Worm (Caenorhabditis elegans) whole organism, L3 larva: ENCODE measurements around the gene T05B9.1.

Experiments
- R02D3.7 ChIP-seq: fragments of 150-350 bp; optimal IDR thresholded peaks from 2 replicates; lab custom pipeline; 2014; ENCODE audit warnings: missing biosample characterization, missing genetic modification characterization
- ZK546.5 ChIP-seq: sonication (generic microtip); optimal IDR thresholded peaks from 2 replicates; lab custom pipeline; 2017; ENCODE audit warnings: missing biosample characterization, missing genetic modification characterization
- aly-2 ChIP-seq: fragments of 150-350 bp; optimal IDR thresholded peaks from 2 replicates; lab custom pipeline; 2014; ENCODE audit warnings: missing biosample characterization, missing genetic modification characterization
- ama-1 ChIP-seq: fragments of 150-350 bp; optimal IDR thresholded peaks from 2 replicates; lab custom pipeline; 2018
- ceh-16 ChIP-seq: sonication (generic microtip); optimal IDR thresholded peaks from 2 replicates; lab custom pipeline; 2017; ENCODE audit warnings: missing biosample characterization, missing genetic modification characterization
- ceh-28 ChIP-seq: fragments of 150-350 bp; optimal IDR thresholded peaks from 2 replicates; lab custom pipeline; 2014; ENCODE audit warnings: missing biosample characterization, missing genetic modification reagents, missing genetic modification characterization
- ceh-82 ChIP-seq: fragments of 150-350 bp; optimal IDR thresholded peaks from 2 replicates; lab custom pipeline; 2014; ENCODE audit warnings: missing biosample characterization, missing genetic modification characterization
- ceh-9 ChIP-seq: sonication (generic microtip); optimal IDR thresholded peaks from 2 replicates; lab custom pipeline; 2018; ENCODE audit warnings: missing biosample characterization, missing genetic modification characterization
- daf-12 ChIP-seq: fragments of 150-350 bp; optimal IDR thresholded peaks from 2 replicates; lab custom pipeline; 2014; ENCODE audit warnings: missing biosample characterization, missing genetic modification reagents, missing genetic modification characterization
- egl-27 ChIP-seq: sonication (generic microtip); optimal IDR thresholded peaks from 4 replicates; lab custom pipeline; 2017; ENCODE audit warnings: missing biosample characterization, missing genetic modification reagents, missing genetic modification characterization
- egl-5 ChIP-seq: fragments of 150-350 bp; optimal IDR thresholded peaks from 2 replicates; lab custom pipeline; 2017; ENCODE audit warnings: missing biosample characterization, missing genetic modification reagents, missing genetic modification characterization, inconsistent platforms
- elt-1 ChIP-seq: fragments of 150-350 bp; optimal IDR thresholded peaks from 2 replicates; lab custom pipeline; 2014; ENCODE audit warnings: missing biosample characterization, missing genetic modification characterization
- elt-2 ChIP-seq: sonication (generic microtip); optimal IDR thresholded peaks from 2 replicates; lab custom pipeline; 2016; ENCODE audit warnings: missing genetic modification reagents, mild to moderate bottlenecking, missing genetic modification characterization, missing compliant biosample characterization
- fkh-10 ChIP-seq: sonication (generic microtip); optimal IDR thresholded peaks from 2 replicates; lab custom pipeline; 2017; ENCODE audit warnings: missing biosample characterization, missing genetic modification reagents, missing genetic modification characterization
- fkh-2 ChIP-seq: fragments of 150-350 bp; optimal IDR thresholded peaks from 2 replicates; lab custom pipeline; 2014; ENCODE audit warnings: missing biosample characterization, missing genetic modification reagents, missing genetic modification characterization
- fos-1 ChIP-seq: fragments of 150-350 bp; optimal IDR thresholded peaks from 2 replicates; lab custom pipeline; 2014; ENCODE audit warnings: missing biosample characterization, missing genetic modification characterization
- hmg-11 ChIP-seq: sonication (generic microtip); optimal IDR thresholded peaks from 2 replicates; lab custom pipeline; 2016; ENCODE audit warnings: missing genetic modification characterization, missing compliant biosample characterization
- jun-1 ChIP-seq: fragments of 150-350 bp; optimal IDR thresholded peaks from 2 replicates; lab custom pipeline; 2014; ENCODE audit warnings: missing biosample characterization, missing genetic modification reagents, missing genetic modification characterization
- lin-15B ChIP-seq: fragments of 150-350 bp; optimal IDR thresholded peaks from 2 replicates; lab custom pipeline; 2014; ENCODE audit warnings: missing biosample characterization, missing genetic modification characterization
- lin-39 ChIP-seq: fragments of 150-350 bp; optimal IDR thresholded peaks from 2 replicates; lab custom pipeline; 2018; ENCODE audit warnings: missing biosample characterization, missing genetic modification reagents, missing genetic modification characterization
- lsy-12 ChIP-seq: sonication (generic microtip); optimal IDR thresholded peaks from 2 replicates; lab custom pipeline; 2016; ENCODE audit warnings: mild to moderate bottlenecking, missing genetic modification characterization, missing compliant biosample characterization
- mdl-1 ChIP-seq: fragments of 150-350 bp; optimal IDR thresholded peaks from 2 replicates; lab custom pipeline; 2014; ENCODE audit warnings: missing biosample characterization, missing genetic modification characterization
- mml-1 ChIP-seq: fragments of 150-350 bp; sonication (generic microtip); optimal IDR thresholded peaks from 3 replicates; lab custom pipeline; 2014; ENCODE audit warnings: missing biosample characterization, missing genetic modification characterization
- nfya-1 ChIP-seq: sonication (generic microtip); optimal IDR thresholded peaks from 2 replicates; lab custom pipeline; 2017; ENCODE audit warnings: missing genetic modification characterization, mild to moderate bottlenecking, missing compliant biosample characterization, antibody characterized with exemption, moderate library complexity; ENCODE audit not compliant: insufficient read depth
- nhr-11 ChIP-seq: fragments of 150-350 bp; optimal IDR thresholded peaks from 2 replicates; lab custom pipeline; 2014; ENCODE audit warnings: missing biosample characterization, missing genetic modification characterization
- nhr-23 ChIP-seq: fragments of 150-350 bp; optimal IDR thresholded peaks from 2 replicates; lab custom pipeline; 2014; ENCODE audit warnings: missing biosample characterization, missing genetic modification reagents, missing genetic modification characterization
- nhr-237 ChIP-seq: fragments of 150-350 bp; optimal IDR thresholded peaks from 2 replicates; lab custom pipeline; 2014; ENCODE audit warnings: missing biosample characterization, missing genetic modification characterization
- nhr-25 ChIP-seq: sonication (generic microtip); optimal IDR thresholded peaks from 2 replicates; lab custom pipeline; 2017; ENCODE audit warnings: missing biosample characterization, missing genetic modification characterization
- nhr-28 ChIP-seq: fragments of 150-350 bp; optimal IDR thresholded peaks from 2 replicates; lab custom pipeline; 2014; ENCODE audit warnings: missing biosample characterization, missing genetic modification characterization
- nhr-43 ChIP-seq: sonication (generic microtip); optimal IDR thresholded peaks from 2 replicates; lab custom pipeline; 2016; ENCODE audit warnings: mild to moderate bottlenecking, missing genetic modification characterization, missing compliant biosample characterization; ENCODE audit not compliant: poor library complexity, severe bottlenecking
- nhr-67 ChIP-seq: fragments of 150-350 bp; optimal IDR thresholded peaks from 2 replicates; lab custom pipeline; 2014; ENCODE audit warnings: missing biosample characterization, missing genetic modification characterization
- nhr-76 ChIP-seq: fragments of 150-350 bp; sonication (generic microtip); optimal IDR thresholded peaks from 5 replicates; lab custom pipeline; 2014; ENCODE audit warnings: missing biosample characterization, missing genetic modification characterization
- nhr-77 ChIP-seq: fragments of 150-350 bp; optimal IDR thresholded peaks from 2 replicates; lab custom pipeline; 2014; ENCODE audit warnings: missing biosample characterization, missing genetic modification characterization
- pha-4 ChIP-seq: fragments of 150-350 bp; optimal IDR thresholded peaks from 2 replicates; lab custom pipeline; 2014; ENCODE audit warnings: missing biosample characterization, missing genetic modification reagents, missing genetic modification characterization
- pqm-1 ChIP-seq: fragments of 150-350 bp; optimal IDR thresholded peaks from 2 replicates; lab custom pipeline; 2017; ENCODE audit warnings: missing biosample characterization, missing genetic modification characterization, inconsistent platforms
- sea-2 ChIP-seq: fragments of 150-350 bp; sonication (generic microtip); optimal IDR thresholded peaks from 4 replicates; lab custom pipeline; 2014; ENCODE audit warnings: missing biosample characterization, missing genetic modification reagents, missing genetic modification characterization
- skn-1 ChIP-seq: fragments of 150-350 bp; optimal IDR thresholded peaks from 2 replicates; lab custom pipeline; 2014; ENCODE audit warnings: missing biosample characterization, missing genetic modification characterization
- snpc-4 ChIP-seq: fragments of 150-350 bp; optimal IDR thresholded peaks from 2 replicates; lab custom pipeline; 2014; ENCODE audit warnings: missing biosample characterization, missing genetic modification characterization
- tbx-2 ChIP-seq: sonication (generic microtip); optimal IDR thresholded peaks from 2 replicates; lab custom pipeline; 2016; ENCODE audit warnings: mild to moderate bottlenecking, missing genetic modification characterization, missing compliant biosample characterization
- unc-39 ChIP-seq: sonication (generic microtip); optimal IDR thresholded peaks from 4 replicates; lab custom pipeline; 2017; ENCODE audit warnings: missing biosample characterization, missing genetic modification characterization
- unc-62 ChIP-seq: fragments of 150-350 bp; sonication (generic microtip); optimal IDR thresholded peaks from 4 replicates; lab custom pipeline; 2014; ENCODE audit warnings: missing biosample characterization, missing genetic modification reagents, missing genetic modification characterization
- zag-1 ChIP-seq: fragments of 150-350 bp; optimal IDR thresholded peaks from 2 replicates; lab custom pipeline; 2014; ENCODE audit warnings: missing biosample characterization, missing genetic modification characterization
- ztf-11 ChIP-seq: fragments of 150-350 bp; optimal IDR thresholded peaks from 2 replicates; lab custom pipeline; 2014; ENCODE audit warnings: missing biosample characterization, missing genetic modification characterization
- ztf-4 ChIP-seq: fragments of 150-350 bp; optimal IDR thresholded peaks from 2 replicates; lab custom pipeline; 2014; ENCODE audit warnings: missing biosample characterization, missing genetic modification characterization

The T05B9.1 gene

ce11 chrII:11241497-11241896 is 19.5 kb downstream of the T05B9.1 start:
- TF ChIP-seq lin-39 (no peak), unc-62 (no peak), unc-39 (tag; lab: Kevin White, UChicago) (no peak), sea-2 (GFP tag; lab: Kevin White, UChicago) (no peak), egl-27 (tag; lab: Kevin White, UChicago) (no peak), ama-1 (lab: Kevin White, UChicago) (no peak), daf-12 (no peak), nhr-11 (no peak), ZK546.5 (no peak), mdl-1 (tag; lab: Kevin White, UChicago) (no peak), fos-1 (tag; lab: Kevin White, UChicago) (no peak), fkh-10 (GFP tag; lab: Kevin White, UChicago) (no peak), egl-5 (tag; lab: Kevin White, UChicago) (no peak), ztf-4 (tag; lab: Kevin White, UChicago) (no peak), fkh-2 (no peak), nhr-77 (tag; lab: Kevin White, UChicago) (no peak), nhr-67 (no peak), jun-1 (tag; lab: Kevin White, UChicago) (no peak), ceh-9 (no peak), ztf-11 (tag; lab: Kevin White, UChicago) (no peak)

ce11 chrII:11240963-11241362 is 20.0 kb downstream of the T05B9.1 start:
- TF ChIP-seq aly-2 (tag; lab: Kevin White, UChicago) (no peak), ceh-82 (tag; lab: Kevin White, UChicago) (no peak), ZK546.5 (no peak), nhr-11 (no peak), ama-1 (lab: Kevin White, UChicago) (no peak)

- TF ChIP-seq ztf-4 (tag; lab: Kevin White, UChicago), result no peak
- no peak for TF ChIP-seq elt-2 (tag; lab: Kevin White, UChicago)
- TF ChIP-seq mml-1 (tag; lab: Kevin White, UChicago), result no peak
Observed at ce11 chrII:11240214-11240613, 20.8 kb downstream of the T05B9.1 start.

ce11 chrII:11238869-11239647 is 21.9 kb downstream of the T05B9.1 start, which contains the start of the genes rpn-9 and T06D8.9:
Gene rpn-9 (minus strand): TSS chrII:11238919.
Gene T06D8.9 (plus strand): TSS chrII:11239597.
- peak; percentile 64 for TF ChIP-seq nhr-43 (tag; lab: Kevin White, UChicago)
- peak; percentile 44 for TF ChIP-seq ama-1 (lab: Kevin White, UChicago)
- no peak for TF ChIP-seq fkh-10 (GFP tag; lab: Kevin White, UChicago)
- peak; percentile 95 for TF ChIP-seq pha-4 (tag; lab: Kevin White, UChicago)
- no peak for TF ChIP-seq nhr-11
- TF ChIP-seq ceh-9, result no peak
- no peak for TF ChIP-seq tbx-2 (tag; lab: Kevin White, UChicago)
- peak; percentile 86 for TF ChIP-seq nhr-23 (tag; lab: Kevin White, UChicago)
- peak; percentile 62 for TF ChIP-seq jun-1 (tag; lab: Kevin White, UChicago)
- no peak for TF ChIP-seq nhr-237 (tag; lab: Kevin White, UChicago)
- TF ChIP-seq nhr-28 (tag; lab: Kevin White, UChicago), result no peak
- TF ChIP-seq nhr-25 (tag; lab: Kevin White, UChicago), result peak; percentile 59
- no peak for TF ChIP-seq ztf-4 (tag; lab: Kevin White, UChicago)
- peak; percentile 37 for TF ChIP-seq R02D3.7 (tag; lab: Kevin White, UChicago)
- no peak for TF ChIP-seq nhr-67
- peak; percentile 91 for TF ChIP-seq egl-5 (tag; lab: Kevin White, UChicago)
- TF ChIP-seq ceh-28 (tag; lab: Kevin White, UChicago), result no peak
- TF ChIP-seq pqm-1 (tag; lab: Kevin White, UChicago), result peak; percentile 63
- TF ChIP-seq hmg-11 (tag; lab: Kevin White, UChicago), result peak; percentile 62
- TF ChIP-seq elt-1, result peak; percentile 44
- TF ChIP-seq lin-39, result peak; percentile 77
- TF ChIP-seq nhr-76 (tag; lab: Kevin White, UChicago), result no peak
- TF ChIP-seq aly-2 (tag; lab: Kevin White, UChicago), result no peak
- no peak for TF ChIP-seq nhr-77 (tag; lab: Kevin White, UChicago)
- TF ChIP-seq sea-2 (GFP tag; lab: Kevin White, UChicago), result no peak
- peak; percentile 90 for TF ChIP-seq snpc-4
- TF ChIP-seq zag-1 (tag; lab: Kevin White, UChicago), result no peak
- peak; percentile 90 for TF ChIP-seq nfya-1
- peak; percentile 53 for TF ChIP-seq elt-2 (tag; lab: Kevin White, UChicago)
- TF ChIP-seq lsy-12 (tag; lab: Kevin White, UChicago), result peak; percentile 24
- no peak for TF ChIP-seq ceh-16 (tag; lab: Kevin White, UChicago)
- TF ChIP-seq daf-12, result no peak
- peak; percentile 97 for TF ChIP-seq lin-15B
- no peak for TF ChIP-seq unc-39 (tag; lab: Kevin White, UChicago)
- no peak for TF ChIP-seq ceh-82 (tag; lab: Kevin White, UChicago)
- peak; percentile 84 for TF ChIP-seq skn-1 (tag; lab: Kevin White, UChicago)
